Fruit fly (Drosophila melanogaster) Kc167 (cell line): Measurements from ENCODE around the gene CG5107.

Source experiments
- Myc ChIP-seq: fragments of >200 bp; optimal IDR thresholded peaks from 2 replicates; lab custom pipeline; 2017; ENCODE audit warnings: missing external identifiers
- Sin3A ChIP-seq: fragments of >200 bp; optimal IDR thresholded peaks from 2 replicates; lab custom pipeline; 2018; ENCODE audit warnings: missing external identifiers
- h ChIP-seq: fragments of >200 bp; optimal IDR thresholded peaks from 3 replicates; lab custom pipeline; 2018; ENCODE audit warnings: missing external identifiers
- insv ChIP-seq: fragments of >200 bp; optimal IDR thresholded peaks from 3 replicates; lab custom pipeline; 2018; ENCODE audit warnings: missing external identifiers
- psq ChIP-seq: fragments of >200 bp; optimal IDR thresholded peaks from 2 replicates; lab custom pipeline; 2017; ENCODE audit warnings: missing external identifiers
- ttk ChIP-seq: sonication (Bioruptor generic); optimal IDR thresholded peaks from 2 replicates; lab custom pipeline; 2017; ENCODE audit warnings: missing external identifiers

dm6 chr3R:25471853-25472634 lies 32.9 kb upstream of the CG5107 start:
- TF ChIP-seq psq: peak; percentile 16
- no peak for TF ChIP-seq h (lab: Kevin White, UChicago)
- no peak for TF ChIP-seq ttk (lab: Kevin White, UChicago)
- no peak for TF ChIP-seq Myc (lab: Kevin White, UChicago)
- TF ChIP-seq Sin3A: no peak
- TF ChIP-seq insv (lab: Kevin White, UChicago): no peak
